Worm (Caenorhabditis elegans): ENCODE measurements around the gene rfs-1.

DNA sequence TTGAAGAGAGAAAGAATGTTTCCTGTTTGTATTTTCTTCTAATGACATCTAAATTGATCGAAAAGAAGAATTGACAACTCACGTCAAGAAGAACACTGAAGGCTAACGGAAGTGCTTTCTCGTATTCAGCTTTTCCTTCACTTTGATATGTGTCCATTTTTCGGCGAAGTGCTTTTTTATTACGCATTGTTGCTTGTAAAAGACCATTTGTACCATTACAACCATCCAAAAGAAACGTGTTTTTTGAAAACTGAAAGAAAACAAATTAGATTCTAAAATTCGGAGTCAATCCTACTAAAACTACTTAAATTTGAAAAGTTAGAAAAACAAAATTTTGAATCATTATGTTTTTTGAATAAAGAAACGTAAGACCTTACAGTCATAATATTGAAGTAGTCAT lies 27.2 kb upstream of the rfs-1 start:
- TF ChIP-seq fos-1 (tag; optimal IDR thresholded peaks at IDR 0.05) (no peak), ZK546.5 (tag; optimal IDR thresholded peaks at IDR 0.05) (no peak), nhr-28 (tag; optimal IDR thresholded peaks at IDR 0.05) (no peak), skn-1 (tag; optimal IDR thresholded peaks at IDR 0.05) (no peak), nfya-1 (tag; optimal IDR thresholded peaks at IDR 0.05; ENCODE audit: insufficient read depth) (no peak), daf-12 (tag; optimal IDR thresholded peaks at IDR 0.05) (no peak), unc-62 (GFP tag; optimal IDR thresholded peaks at IDR 0.05) (no peak), nhr-25 (tag; optimal IDR thresholded peaks at IDR 0.05) (no peak), pqm-1 (tag; optimal IDR thresholded peaks at IDR 0.05) (no peak), fkh-10 (GFP tag; optimal IDR thresholded peaks at IDR 0.05) (no peak), R02D3.7 (tag; optimal IDR thresholded peaks at IDR 0.05) (no peak)

Data from whole organism, L3 larva.